Fruit fly (Drosophila melanogaster): ENCODE measurements around the gene TotM.

Gene TotM

dm6 chr2L:5321014-5321413, 8.6 kb upstream of the TotM start:
- TF ChIP-seq noc (tag; optimal IDR thresholded peaks at IDR 0.05), result no peak

dm6 chr2L:5324958-5325850, 4.5 kb upstream of the TotM start:
- TF ChIP-seq noc (tag; optimal IDR thresholded peaks at IDR 0.05), result peak; percentile 27

- TF ChIP-seq noc (tag; optimal IDR thresholded peaks at IDR 0.05), result no peak
These were observed 3.0 kb upstream of the TotM start, which contains the start of the genes Ncoa6 and cype for dm6 chr2L:5326414-5327265. TSS of gene Ncoa6 (minus strand) at chr2L:5326683. TSS of gene cype (plus strand) at chr2L:5327227.

DNA sequence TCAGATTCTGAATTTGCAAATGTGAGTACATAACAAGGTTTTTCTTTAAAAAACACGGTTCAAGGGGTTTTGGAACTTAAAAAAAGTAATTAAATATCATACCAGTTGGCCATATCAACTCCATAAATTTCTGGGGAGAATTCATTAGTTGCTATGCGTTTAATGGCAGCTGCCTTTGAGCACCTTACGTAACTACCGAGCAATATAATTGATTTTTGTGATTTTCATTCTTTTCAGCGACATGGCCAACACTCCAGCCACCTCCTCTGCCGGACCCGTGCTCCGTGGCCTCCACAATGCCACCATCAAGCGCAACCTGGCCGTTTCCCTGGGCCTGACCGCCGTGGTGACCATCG, 2.4 kb upstream of the TotM start:
- TF ChIP-seq noc (tag; optimal IDR thresholded peaks at IDR 0.05), result no peak

DNA sequence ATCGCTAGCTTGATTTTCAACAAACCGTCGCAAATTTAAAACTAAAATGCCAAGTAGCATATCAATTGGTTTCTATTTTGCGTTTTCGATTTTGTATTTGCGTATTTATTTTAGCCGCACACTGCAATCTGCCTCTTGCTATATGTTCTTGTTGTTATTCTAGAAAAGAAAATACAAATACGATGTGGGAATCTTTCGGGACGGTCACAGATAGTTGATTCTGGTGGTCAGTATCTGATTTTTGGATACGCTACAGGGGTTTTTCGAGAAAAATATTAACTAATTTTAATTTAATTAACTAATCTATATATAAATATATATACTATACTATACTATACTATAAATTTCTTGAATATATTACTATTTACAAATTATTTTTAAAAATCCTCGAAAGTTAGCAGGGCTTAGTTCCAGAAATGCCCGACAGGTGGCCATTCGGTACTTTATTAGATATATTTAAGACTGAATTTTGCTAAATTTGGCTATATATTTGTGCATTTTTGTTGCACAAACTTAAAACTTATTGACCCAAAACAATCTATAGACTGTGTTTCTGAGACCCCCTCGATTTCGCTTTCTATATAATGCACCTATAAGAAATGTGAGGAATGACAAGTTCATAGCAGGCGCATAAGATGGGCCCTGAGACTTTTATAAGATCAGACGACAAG, 693 bp upstream of the TotM start, which contains the start of gene CG14022:
Gene CG14022, minus strand, starts transcription at position 51 of the 671 bp plus-strand sequence.
- no peak for TF ChIP-seq noc (tag; optimal IDR thresholded peaks at IDR 0.05)

- TF ChIP-seq noc (tag; optimal IDR thresholded peaks at IDR 0.05), result no peak
These were observed 2.9 kb downstream of the TotM start for dm6 chr2L:5332574-5332973.

DNA sequence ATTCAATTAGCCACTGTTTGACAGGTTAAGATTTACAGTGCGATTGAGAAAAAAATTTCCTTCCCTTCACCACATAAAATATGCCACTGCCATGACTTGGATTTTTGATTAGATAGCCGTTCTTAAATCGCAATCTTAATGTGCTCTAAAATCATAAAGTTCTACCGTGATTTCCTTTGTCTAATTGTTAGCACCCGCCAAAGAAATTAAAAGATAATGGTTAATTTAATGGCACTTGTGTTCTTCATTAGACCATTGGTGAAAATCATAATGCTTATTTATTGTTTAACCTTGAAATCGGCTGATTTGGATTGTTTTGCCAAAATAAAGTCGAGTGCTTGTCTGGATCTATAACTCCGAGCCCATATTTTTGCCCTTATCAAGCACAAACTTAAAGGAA, 7.5 kb downstream of the TotM start:
- peak; percentile 57 for TF ChIP-seq noc (tag; optimal IDR thresholded peaks at IDR 0.05)

DNA sequence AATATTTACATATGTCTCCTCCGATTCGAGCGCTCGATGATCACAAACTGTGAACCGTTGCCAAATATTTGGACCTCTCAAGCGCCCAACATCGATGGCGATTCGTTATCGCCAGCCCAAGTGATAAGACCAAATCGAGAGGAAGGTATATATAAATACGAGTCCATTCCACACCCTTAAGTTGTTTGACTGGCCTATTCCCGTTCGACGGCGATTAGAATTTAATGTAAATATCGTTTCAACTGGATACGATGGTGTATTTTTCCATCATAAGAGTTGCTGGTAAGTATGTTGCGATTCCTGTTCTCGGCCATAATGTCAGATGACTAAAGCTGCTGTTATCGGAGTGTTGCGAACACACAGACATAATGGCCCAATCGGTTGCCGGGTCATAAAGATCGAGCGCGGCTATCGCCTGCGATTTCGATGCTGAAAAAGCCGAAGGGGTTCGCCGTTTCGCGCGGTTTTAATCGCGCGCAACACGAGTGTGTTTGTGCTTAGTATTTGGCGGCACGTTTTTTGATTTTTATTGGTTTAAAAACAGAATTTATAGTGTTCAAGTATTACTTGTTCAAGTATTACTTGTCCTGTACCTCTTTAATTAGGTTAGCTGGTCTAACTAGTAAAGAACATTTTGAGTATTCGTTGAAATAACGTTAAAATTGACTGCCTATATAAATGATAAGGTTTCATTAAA, 8.5 kb downstream of the TotM start, which contains the start of gene fusl:
Gene fusl, minus strand, starts transcription at position 50 of the 697 bp plus-strand sequence.
- peak; percentile 83 for TF ChIP-seq noc (tag; optimal IDR thresholded peaks at IDR 0.05)

dm6 chr2L:5338721-5339036, 9.0 kb downstream of the TotM start:
- TF ChIP-seq noc (tag; optimal IDR thresholded peaks at IDR 0.05), result no peak

dm6 chr2L:5341015-5341608, 11.5 kb downstream of the TotM start:
- no peak for TF ChIP-seq noc (tag; optimal IDR thresholded peaks at IDR 0.05)

dm6 chr2L:5342119-5342817, 12.6 kb downstream of the TotM start, which contains the start of gene Acsf2:
TSS of gene Acsf2 (minus strand) at chr2L:5342234.
- TF ChIP-seq noc (tag; optimal IDR thresholded peaks at IDR 0.05), result peak; percentile 100

DNA sequence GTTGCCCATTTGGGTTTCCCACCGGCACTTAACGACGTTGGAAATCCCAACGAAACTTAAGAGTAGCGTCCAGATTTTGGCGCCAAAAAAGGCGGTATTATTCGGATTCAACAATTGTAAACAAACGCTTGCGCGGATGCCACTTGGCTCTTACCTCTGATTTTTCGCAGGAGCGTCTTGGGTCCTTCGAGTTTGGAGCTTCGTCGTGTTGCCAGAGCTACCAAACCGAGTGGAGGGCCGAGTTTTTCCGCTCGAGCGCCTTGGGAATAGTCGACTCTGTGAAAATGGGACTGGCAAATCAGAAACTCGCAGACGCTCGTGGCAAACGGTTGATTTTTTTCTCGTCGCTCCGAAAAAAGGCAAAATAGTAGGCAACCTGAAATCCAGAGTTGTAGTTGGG, 16.2 kb downstream of the TotM start, which contains the start of gene nompC:
Gene nompC, plus strand, starts transcription at position 301 of the 400 bp plus-strand sequence.
- no peak for TF ChIP-seq noc (tag; optimal IDR thresholded peaks at IDR 0.05)

dm6 chr2L:5348591-5348990, 18.9 kb downstream of the TotM start:
- no peak for TF ChIP-seq noc (tag; optimal IDR thresholded peaks at IDR 0.05)

DNA sequence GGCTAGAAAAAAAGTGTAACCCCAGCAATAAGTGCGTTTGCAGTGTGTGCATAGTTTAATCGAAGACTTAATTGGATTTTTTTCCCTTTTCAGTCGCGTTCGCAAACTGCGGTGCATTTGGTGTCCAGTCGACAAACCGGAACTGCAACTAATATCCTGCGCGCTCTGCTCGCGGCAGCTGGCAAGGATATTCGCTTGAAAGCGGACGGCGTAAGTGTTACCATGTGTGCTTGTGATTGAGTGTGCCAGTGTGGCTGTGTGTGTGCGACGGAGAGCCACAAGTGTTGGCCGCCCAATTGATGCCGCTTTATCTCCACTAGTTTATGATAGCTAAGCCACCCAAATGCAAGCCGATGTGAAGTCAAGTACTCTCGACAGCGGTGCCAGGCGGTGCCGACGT, 23.8 kb downstream of the TotM start:
- TF ChIP-seq noc (tag; optimal IDR thresholded peaks at IDR 0.05), result no peak

Measured in whole organism, larva.